Worm (Caenorhabditis elegans): ENCODE data around the gene mig-2.

Gene mig-2

ce11 chrX:11546445-11547275 is 1.7 kb upstream of the mig-2 start, which contains the start of gene selt-1.1:
Gene selt-1.1, minus strand, starts transcription at chrX:11546495.
- TF ChIP-seq swsn-7 (tag; optimal IDR thresholded peaks at IDR 0.05) (peak; percentile 55), nhr-90 (tag; optimal IDR thresholded peaks at IDR 0.05; ENCODE audit: poor library complexity) (peak; percentile 62), ceh-82 (tag; optimal IDR thresholded peaks at IDR 0.05) (peak in 1 of 3 experiments; percentile 17), unc-86 (tag; optimal IDR thresholded peaks at IDR 0.05) (peak; percentile 31), snu-23 (GFP tag; optimal IDR thresholded peaks at IDR 0.05) (peak; percentile 63), mab-9 (GFP tag; IDR thresholded peaks at IDR 0.05) (no peak), unc-130 (tag; optimal IDR thresholded peaks at IDR 0.05) (no peak), isw-1 (GFP tag; IDR thresholded peaks at IDR 0.05) (no peak), C16A3.4 (tag; optimal IDR thresholded peaks at IDR 0.05) (peak; percentile 12), fkh-8 (tag; optimal IDR thresholded peaks at IDR 0.05) (peak; percentile 0), nhr-19 (GFP tag; conservative IDR thresholded peaks at IDR 0.05) (peak; percentile 14; the same call in 1 of the 2 replicates), nhr-20 (tag; optimal IDR thresholded peaks at IDR 0.05) (peak; percentile 58), ceh-63 (GFP tag; optimal IDR thresholded peaks at IDR 0.05) (no peak), pax-3 (tag; optimal IDR thresholded peaks at IDR 0.05) (no peak), ceh-88 (GFP tag; IDR thresholded peaks at IDR 0.05) (no peak), egl-27 (tag; optimal IDR thresholded peaks at IDR 0.05) (no peak), efl-1 (optimal IDR thresholded peaks at IDR 0.05) (peak in 1 of 2 experiments; percentile 35), efl-1 (GFP tag; optimal IDR thresholded peaks at IDR 0.05 in 1 of 2) (no peak), nhr-28 (tag; optimal IDR thresholded peaks at IDR 0.05) (no peak), elt-2 (tag; optimal IDR thresholded peaks at IDR 0.05) (peak; percentile 32), pqm-1 (tag; optimal IDR thresholded peaks at IDR 0.05) (no peak), xbp-1 (tag; optimal IDR thresholded peaks at IDR 0.05) (peak; percentile 39), ama-1 (optimal IDR thresholded peaks at IDR 0.05) (no peak), C34B4.2 (tag; optimal IDR thresholded peaks at IDR 0.05) (no peak), fkh-10 (GFP tag; optimal IDR thresholded peaks at IDR 0.05) (no peak), lsy-2 (tag; optimal IDR thresholded peaks at IDR 0.05) (peak; percentile 9 to 29), sptf-1 (tag; optimal IDR thresholded peaks at IDR 0.05) (no peak), ztf-4 (tag; optimal IDR thresholded peaks at IDR 0.05) (no peak), aha-1 (tag; optimal IDR thresholded peaks at IDR 0.05) (no peak), blmp-1 (tag; optimal IDR thresholded peaks at IDR 0.05) (peak; percentile 74), unc-98 (GFP tag; IDR thresholded peaks at IDR 0.05) (no peak), lin-35 (GFP tag; optimal IDR thresholded peaks at IDR 0.05) (peak; percentile 15 to 51), elt-3 (tag; optimal IDR thresholded peaks at IDR 0.05) (peak in 1 of 6 experiments; percentile 32), mdl-1 (tag; optimal IDR thresholded peaks at IDR 0.05) (peak in 1 of 2 experiments; percentile 63), lin-15B (tag; optimal IDR thresholded peaks at IDR 0.05) (no peak), irx-1 (tag; optimal IDR thresholded peaks at IDR 0.05) (no peak), mep-1 (tag; optimal IDR thresholded peaks at IDR 0.05) (peak; percentile 76), ceh-8 (GFP tag; optimal IDR thresholded peaks at IDR 0.05) (no peak), nhr-85 (tag) (peak; percentile 84), nhr-47 (tag; optimal IDR thresholded peaks at IDR 0.05) (peak; percentile 52), jun-1 (tag; optimal IDR thresholded peaks at IDR 0.05) (peak; percentile 46), grh-1 (GFP tag; IDR thresholded peaks at IDR 0.05) (no peak), nhr-71 (tag; optimal IDR thresholded peaks at IDR 0.05) (peak; percentile 61), lin-14 (GFP tag; optimal IDR thresholded peaks at IDR 0.05) (peak; percentile 93), tbx-2 (tag; optimal IDR thresholded peaks at IDR 0.05) (peak; percentile 46), rnt-1 (tag; optimal IDR thresholded peaks at IDR 0.05) (peak; percentile 43), unc-30 (tag; optimal IDR thresholded peaks at IDR 0.05) (no peak)

Measured in whole organism, L1 larva.